Fruit fly (Drosophila melanogaster) whole organism, embryonic: ENCODE data around the gene CG5969.

Experiments
- Antp ChIP-seq: fragments of 200-800 bp; sonication (Bioruptor generic); optimal IDR thresholded peaks from 3 replicates; lab custom pipeline; 2016; ENCODE audit warnings: missing biosample characterization, missing genetic modification characterization
- BEAF-32 ChIP-seq: fragments of 200-800 bp; sonication (Bioruptor generic); optimal IDR thresholded peaks from 3 replicates; lab custom pipeline; 2017; ENCODE audit warnings: missing biosample characterization, missing genetic modification characterization, mild to moderate bottlenecking, moderate library complexity, missing genetic modification reagents
- Bdp1 ChIP-seq: fragments of 200-800 bp; sonication (Bioruptor generic); optimal IDR thresholded peaks from 3 replicates; lab custom pipeline; 2016; ENCODE audit warnings: missing biosample characterization, missing genetic modification characterization
- Bgb ChIP-seq: fragments of 200-800 bp; sonication (Bioruptor generic); IDR thresholded peaks from 2 replicates; pipeline ENCODE4 v1.3.6; 2022; ENCODE audit warnings: missing biosample characterization, missing genetic modification characterization; ENCODE audit not compliant: partially characterized antibody
- CG10462 ChIP-seq: fragments of 200-800 bp; sonication (Bioruptor generic); optimal IDR thresholded peaks from 2 replicates; lab custom pipeline; 2016; ENCODE audit warnings: missing biosample characterization, missing genetic modification characterization
- CG10565 ChIP-seq: fragments of 200-800 bp; sonication (Bioruptor generic); optimal IDR thresholded peaks from 3 replicates; lab custom pipeline; 2016; ENCODE audit warnings: missing biosample characterization, mild to moderate bottlenecking, missing genetic modification characterization
- CG11247 ChIP-seq: fragments of 200-800 bp; sonication (Bioruptor generic); IDR thresholded peaks from 2 replicates; pipeline ENCODE4 v1.3.6; 2022; ENCODE audit warnings: missing biosample characterization, missing genetic modification characterization
- CG11456 ChIP-seq: fragments of 200-800 bp; sonication (Bioruptor generic); IDR thresholded peaks from 3 replicates; pipeline ENCODE4 v1.3.6; 2022; ENCODE audit warnings: missing biosample characterization, missing genetic modification characterization
- CG15269 ChIP-seq: fragments of 200-800 bp; sonication (Bioruptor generic); optimal IDR thresholded peaks from 2 replicates; lab custom pipeline; 2018; ENCODE audit warnings: missing biosample characterization, mild to moderate bottlenecking, missing genetic modification characterization, moderate library complexity
- CG1529 ChIP-seq: fragments of 200-800 bp; sonication (Bioruptor generic); optimal IDR thresholded peaks from 3 replicates; lab custom pipeline; 2018; ENCODE audit warnings: missing biosample characterization, missing genetic modification characterization
- CG17186 ChIP-seq: fragments of 200-800 bp; sonication (Bioruptor generic); optimal IDR thresholded peaks from 3 replicates; lab custom pipeline; 2017; ENCODE audit warnings: missing biosample characterization, missing genetic modification reagents, missing genetic modification characterization
- CG2199 ChIP-seq: fragments of 200-800 bp; sonication (Bioruptor generic); IDR thresholded peaks from 3 replicates; pipeline ENCODE4 v1.3.6; 2022; ENCODE audit warnings: missing biosample characterization, missing genetic modification characterization
- CG2712 ChIP-seq: fragments of 200-800 bp; optimal IDR thresholded peaks from 3 replicates; lab custom pipeline; 2019; ENCODE audit warnings: missing biosample characterization, mild to moderate bottlenecking, missing genetic modification characterization, moderate library complexity
- CG6654 ChIP-seq: fragments of 200-800 bp; sonication (Bioruptor generic); optimal IDR thresholded peaks from 2 replicates; lab custom pipeline; 2017; ENCODE audit warnings: missing biosample characterization, mild to moderate bottlenecking, missing genetic modification characterization
- CG6689 ChIP-seq: fragments of 200-800 bp; sonication (Bioruptor generic); IDR thresholded peaks from 2 replicates; pipeline ENCODE4 v1.3.6; 2022; ENCODE audit warnings: missing biosample characterization, missing genetic modification characterization
- CG6765 ChIP-seq: fragments of 200-800 bp; sonication (Bioruptor generic); optimal IDR thresholded peaks from 3 replicates; lab custom pipeline; 2017; ENCODE audit warnings: missing biosample characterization, mild to moderate bottlenecking, missing genetic modification characterization
- CG6854 ChIP-seq: fragments of 200-800 bp; sonication (Bioruptor generic); optimal IDR thresholded peaks from 3 replicates; lab custom pipeline; 2017; ENCODE audit warnings: missing biosample characterization, mild to moderate bottlenecking, missing genetic modification characterization
- CG7357 ChIP-seq: fragments of 200-800 bp; sonication (Bioruptor generic); IDR thresholded peaks from 3 replicates; pipeline ENCODE4 v1.3.6; 2022; ENCODE audit warnings: missing biosample characterization, missing genetic modification characterization
- Chrac-16 ChIP-seq: fragments of 200-800 bp; sonication (Bioruptor generic); optimal IDR thresholded peaks from 3 replicates; lab custom pipeline; 2016; ENCODE audit warnings: missing biosample characterization, missing genetic modification characterization
- Dp ChIP-seq: fragments of 200-800 bp; sonication (Bioruptor generic); optimal IDR thresholded peaks from 2 replicates; lab custom pipeline; 2018; ENCODE audit warnings: missing biosample characterization, mild to moderate bottlenecking, missing genetic modification characterization, moderate library complexity
- Drgx ChIP-seq: fragments of 200-800 bp; sonication (Bioruptor generic); IDR thresholded peaks from 2 replicates; pipeline ENCODE4 v1.3.6; 2022; ENCODE audit warnings: missing biosample characterization, missing genetic modification characterization
- Gug ChIP-seq: fragments of 200-800 bp; sonication (Bioruptor generic); IDR thresholded peaks from 4 replicates; pipeline ENCODE4 v1.3.6; 2022; ENCODE audit warnings: missing biosample characterization, missing genetic modification characterization
- Hmr ChIP-seq: fragments of 200-800 bp; sonication (Bioruptor generic); optimal IDR thresholded peaks from 3 replicates; lab custom pipeline; 2017; ENCODE audit warnings: mild to moderate bottlenecking, missing biosample characterization, missing genetic modification reagents, missing genetic modification characterization
- Hmx ChIP-seq: fragments of 200-800 bp; sonication (Bioruptor generic); optimal IDR thresholded peaks from 2 replicates; lab custom pipeline; 2016; ENCODE audit warnings: missing biosample characterization, missing genetic modification characterization
- Hr51 ChIP-seq, 2 experiments: fragments of 200-800 bp; sonication (Bioruptor generic); optimal IDR thresholded peaks; 2 replicates in 1 of 2; 3 replicates in 1 of 2; lab custom pipeline; 2016 to 2018; ENCODE audit warnings: missing biosample characterization in 2 of 2, missing genetic modification characterization in 2 of 2, mild to moderate bottlenecking in 1 of 2, moderate library complexity in 1 of 2
- Mes4 ChIP-seq: fragments of 200-800 bp; sonication (Bioruptor generic); optimal IDR thresholded peaks from 2 replicates; lab custom pipeline; 2016; ENCODE audit warnings: missing biosample characterization, missing genetic modification characterization
- Ssrp ChIP-seq: fragments of 200-800 bp; sonication (Bioruptor generic); optimal IDR thresholded peaks from 2 replicates; lab custom pipeline; 2018; ENCODE audit warnings: missing biosample characterization, mild to moderate bottlenecking, missing genetic modification characterization, moderate library complexity
- Xrp1 ChIP-seq: fragments of 200-800 bp; sonication (Bioruptor generic); IDR thresholded peaks from 2 replicates; pipeline ENCODE4 v1.3.6; 2022; ENCODE audit warnings: missing biosample characterization, missing genetic modification characterization
- bab2 ChIP-seq: fragments of 200-800 bp; sonication (Bioruptor generic); optimal IDR thresholded peaks from 2 replicates; lab custom pipeline; 2016; ENCODE audit warnings: missing biosample characterization, missing genetic modification characterization
- bigmax ChIP-seq: fragments of 200-800 bp; sonication (Bioruptor generic); optimal IDR thresholded peaks from 2 replicates; lab custom pipeline; 2018; ENCODE audit warnings: missing biosample characterization, mild to moderate bottlenecking, missing genetic modification characterization
- br ChIP-seq: fragments of >200 bp; optimal IDR thresholded peaks from 2 replicates; lab custom pipeline; 2017
- btn ChIP-seq: fragments of 200-800 bp; sonication (Bioruptor generic); optimal IDR thresholded peaks from 2 replicates; lab custom pipeline; 2016; ENCODE audit warnings: missing biosample characterization, missing genetic modification characterization
- caup ChIP-seq: fragments of 200-800 bp; sonication (Bioruptor generic); optimal IDR thresholded peaks from 3 replicates; lab custom pipeline; 2017; ENCODE audit warnings: missing biosample characterization, mild to moderate bottlenecking, missing genetic modification characterization, moderate library complexity; ENCODE audit not compliant: severe bottlenecking
- croc ChIP-seq: fragments of 200-800 bp; sonication (Bioruptor generic); conservative IDR thresholded peaks from 3 replicates; pipeline ENCODE4 v1.3.6; 2022; ENCODE audit warnings: missing biosample characterization, missing genetic modification characterization
- crol ChIP-seq: fragments of 200-800 bp; sonication (Bioruptor generic); IDR thresholded peaks from 2 replicates; pipeline ENCODE4 v1.3.6; 2022; ENCODE audit warnings: missing biosample characterization, missing genetic modification characterization
- dati ChIP-seq: fragments of 200-800 bp; sonication (Bioruptor generic); IDR thresholded peaks from 2 replicates; pipeline ENCODE4 v1.3.6; 2022; ENCODE audit warnings: missing biosample characterization, missing genetic modification characterization
- dysf ChIP-seq: fragments of 200-800 bp; sonication (Bioruptor generic); IDR thresholded peaks from 3 replicates; pipeline ENCODE4 v1.3.6; 2022; ENCODE audit warnings: missing biosample characterization, missing genetic modification characterization
- ems ChIP-seq: fragments of 200-800 bp; sonication (Bioruptor generic); optimal IDR thresholded peaks from 3 replicates; lab custom pipeline; 2016; ENCODE audit warnings: missing biosample characterization, missing genetic modification characterization
- esg ChIP-seq: fragments of 200-800 bp; sonication (Bioruptor generic); conservative IDR thresholded peaks from 2 replicates; pipeline ENCODE4 v1.3.6; 2022; ENCODE audit warnings: missing biosample characterization, missing genetic modification characterization
- fd102C ChIP-seq: fragments of 200-800 bp; sonication (Bioruptor generic); optimal IDR thresholded peaks from 2 replicates; lab custom pipeline; 2018; ENCODE audit warnings: missing biosample characterization, mild to moderate bottlenecking, missing genetic modification characterization, moderate library complexity
- hth ChIP-seq: fragments of >200 bp; optimal IDR thresholded peaks from 2 replicates; lab custom pipeline; 2017; ENCODE audit warnings: inconsistent platforms
- jumu ChIP-seq: fragments of 200-800 bp; sonication (Bioruptor generic); optimal IDR thresholded peaks from 3 replicates; lab custom pipeline; 2016; ENCODE audit warnings: missing biosample characterization, missing genetic modification characterization
- nerfin-1 ChIP-seq: fragments of 200-800 bp; sonication (Bioruptor generic); optimal IDR thresholded peaks from 3 replicates; lab custom pipeline; 2019; ENCODE audit warnings: missing biosample characterization, mild to moderate bottlenecking, missing genetic modification characterization, moderate library complexity
- org-1 ChIP-seq: fragments of 200-800 bp; sonication (Bioruptor generic); optimal IDR thresholded peaks from 2 replicates; lab custom pipeline; 2017; ENCODE audit warnings: missing biosample characterization, missing genetic modification characterization
- repo ChIP-seq: fragments of 200-800 bp; sonication (Bioruptor generic); optimal IDR thresholded peaks from 2 replicates; lab custom pipeline; 2016; ENCODE audit warnings: missing biosample characterization, missing genetic modification characterization
- sens-2 ChIP-seq: fragments of 200-800 bp; sonication (Bioruptor generic); IDR thresholded peaks from 2 replicates; pipeline ENCODE4 v1.3.6; 2022; ENCODE audit warnings: missing biosample characterization, missing genetic modification characterization
- slbo ChIP-seq: fragments of 200-800 bp; sonication (Bioruptor generic); IDR thresholded peaks from 2 replicates; pipeline ENCODE4 v1.3.6; 2022; ENCODE audit warnings: missing biosample characterization, missing genetic modification characterization
- slp2 ChIP-seq: fragments of 200-800 bp; sonication (Bioruptor generic); optimal IDR thresholded peaks from 2 replicates; lab custom pipeline; 2016; ENCODE audit warnings: missing biosample characterization, missing genetic modification characterization
- toy ChIP-seq: fragments of 200-800 bp; sonication (Bioruptor generic); IDR thresholded peaks from 2 replicates; pipeline ENCODE4 v1.3.6; 2022; ENCODE audit warnings: missing biosample characterization, missing genetic modification characterization
- usp ChIP-seq: fragments of >200 bp; optimal IDR thresholded peaks from 2 replicates; lab custom pipeline; 2017; ENCODE audit warnings: missing biosample characterization, missing genetic modification characterization
- yki ChIP-seq: fragments of >200 bp; optimal IDR thresholded peaks from 3 replicates; lab custom pipeline; 2018
- zfh2 ChIP-seq: fragments of 200-800 bp; sonication (Bioruptor generic); optimal IDR thresholded peaks from 2 replicates; lab custom pipeline; 2016; ENCODE audit warnings: missing biosample characterization, missing genetic modification characterization

CG5969 gene

dm6 chr3L:20518805-20519503, 45.4 kb downstream of the CG5969 start, which contains the start of gene BNIP3 (continued):
- peak; percentile 40 for TF ChIP-seq BEAF-32 (GFP tag; lab: Kevin White, UChicago)
- no peak for TF ChIP-seq Hmx
- no peak for TF ChIP-seq CG11247 (GFP tag; lab: Robert Waterston, UW)
- 0 out of 2 replicates have a peak, but pooled peaks have one; percentile 2 for TF ChIP-seq Drgx (GFP tag; lab: Robert Waterston, UW)
- no peak for TF ChIP-seq Antp (GFP tag; lab: Kevin White, UChicago)
- no peak for TF ChIP-seq br (lab: Kevin White, UChicago)
- no peak for TF ChIP-seq dati (GFP tag; lab: Robert Waterston, UW)
- TF ChIP-seq CG11456 (GFP tag; lab: Robert Waterston, UW): no peak
- no peak for TF ChIP-seq CG1529 (GFP tag; lab: Kevin White, UChicago)
- TF ChIP-seq CG2199 (GFP tag; lab: Robert Waterston, UW): no peak
- no peak for TF ChIP-seq slbo
- no peak for TF ChIP-seq croc
- TF ChIP-seq bab2 (GFP tag; lab: Kevin White, UChicago): no peak
- no peak for TF ChIP-seq Mes4 (GFP tag; lab: Kevin White, UChicago)
- TF ChIP-seq Dp: peak; percentile 78
- TF ChIP-seq yki: no peak
- no peak for TF ChIP-seq fd102C (GFP tag; lab: Kevin White, UChicago)
- no peak for TF ChIP-seq esg (GFP tag; lab: Robert Waterston, UW)
- TF ChIP-seq usp (GFP tag; lab: Kevin White, UChicago): no peak
- TF ChIP-seq Hmr (GFP tag; lab: Kevin White, UChicago): peak; percentile 24
- no peak for TF ChIP-seq Chrac-16
- no peak for TF ChIP-seq CG6854 (GFP tag; lab: Kevin White, UChicago)
- TF ChIP-seq bigmax (GFP tag; lab: Kevin White, UChicago): no peak
- TF ChIP-seq org-1 (GFP tag; lab: Kevin White, UChicago): no peak
- no peak for TF ChIP-seq CG10462 (GFP tag; lab: Kevin White, UChicago)
- TF ChIP-seq CG6765 (GFP tag; lab: Kevin White, UChicago): no peak
- TF ChIP-seq CG15269 (tag; lab: Kevin White, UChicago): no peak
- TF ChIP-seq CG2712 (tag; lab: Kevin White, UChicago): peak; percentile 6
- no peak for TF ChIP-seq Hr51 (GFP tag; optimal IDR thresholded peaks at IDR 0.05; lab: Kevin White, UChicago)
- no peak for TF ChIP-seq CG7357 (GFP tag; lab: Robert Waterston, UW)
- TF ChIP-seq toy: no peak
- TF ChIP-seq jumu (GFP tag; lab: Kevin White, UChicago): no peak
- TF ChIP-seq nerfin-1 (tag; lab: Kevin White, UChicago): peak; percentile 39
- TF ChIP-seq Ssrp: no peak
- peak; percentile 36; the same call in 1 of the 2 replicates for TF ChIP-seq Bgb (GFP tag; lab: Robert Waterston, UW)
- no peak for TF ChIP-seq hth (lab: Kevin White, UChicago)
- no peak for TF ChIP-seq Bdp1
- TF ChIP-seq Gug (GFP tag; lab: Robert Waterston, UW): no peak
- TF ChIP-seq zfh2 (GFP tag; lab: Kevin White, UChicago): no peak
- TF ChIP-seq ems: no peak
- TF ChIP-seq caup (GFP tag; lab: Kevin White, UChicago): no peak
- TF ChIP-seq Xrp1 (GFP tag; lab: Robert Waterston, UW): no peak
- TF ChIP-seq slp2 (GFP tag; lab: Kevin White, UChicago): no peak
- TF ChIP-seq btn: no peak
- TF ChIP-seq repo: no peak
- TF ChIP-seq sens-2 (GFP tag; lab: Robert Waterston, UW): no peak
- no peak for TF ChIP-seq CG6689 (GFP tag; lab: Robert Waterston, UW)
- TF ChIP-seq CG6654 (GFP tag; lab: Kevin White, UChicago): no peak
- no peak for TF ChIP-seq crol (GFP tag; lab: Robert Waterston, UW)
- no peak for TF ChIP-seq dysf (GFP tag; lab: Robert Waterston, UW)
- TF ChIP-seq CG10565 (GFP tag; lab: Kevin White, UChicago): no peak
- no peak for TF ChIP-seq CG17186 (GFP tag; lab: Kevin White, UChicago)
